Worm (Caenorhabditis elegans) whole organism, mixed stage, embryonic: ENCODE measurements around the gene dos-2.

Experiments
- M03D4.4 ChIP-seq: sonication (generic microtip); optimal IDR thresholded peaks from 2 replicates; lab custom pipeline; 2017; ENCODE audit warnings: mild to moderate bottlenecking, missing genetic modification characterization, missing compliant biosample characterization
- bed-3 ChIP-seq: fragments of 200-800 bp; sonication (Bioruptor generic); optimal IDR thresholded peaks from 3 replicates; lab custom pipeline; 2018; ENCODE audit warnings: mild to moderate bottlenecking, missing genetic modification characterization, moderate library complexity, missing compliant biosample characterization
- blmp-1 ChIP-seq: fragments of 150-350 bp; optimal IDR thresholded peaks from 2 replicates; lab custom pipeline; 2014; ENCODE audit warnings: missing biosample characterization, missing genetic modification characterization
- ceh-39 ChIP-seq: fragments of 150-350 bp; optimal IDR thresholded peaks from 2 replicates; lab custom pipeline; 2014; ENCODE audit warnings: missing biosample characterization, missing genetic modification characterization
- ceh-43 ChIP-seq: fragments of 200-800 bp; sonication (Bioruptor generic); optimal IDR thresholded peaks from 2 replicates; lab custom pipeline; 2018; ENCODE audit warnings: mild to moderate bottlenecking, missing genetic modification characterization, moderate library complexity, missing compliant biosample characterization
- ceh-83 ChIP-seq: fragments of 200-800 bp; sonication (Bioruptor generic); optimal IDR thresholded peaks from 2 replicates; lab custom pipeline; 2018; ENCODE audit warnings: mild to moderate bottlenecking, missing genetic modification characterization, missing compliant biosample characterization
- ces-1 ChIP-seq: fragments of 150-350 bp; optimal IDR thresholded peaks from 2 replicates; lab custom pipeline; 2014; ENCODE audit warnings: missing biosample characterization, missing genetic modification reagents, missing genetic modification characterization
- cnd-1 ChIP-seq: fragments of 200-800 bp; sonication (Bioruptor generic); optimal IDR thresholded peaks from 2 replicates; lab custom pipeline; 2018; ENCODE audit warnings: mild to moderate bottlenecking, missing genetic modification characterization, missing compliant biosample characterization
- drap-1 ChIP-seq: fragments of 200-800 bp; sonication (Bioruptor generic); optimal IDR thresholded peaks from 3 replicates; lab custom pipeline; 2018; ENCODE audit warnings: mild to moderate bottlenecking, missing genetic modification characterization, missing compliant biosample characterization
- elt-1 ChIP-seq: sonication (generic microtip); optimal IDR thresholded peaks from 2 replicates; lab custom pipeline; 2017; ENCODE audit warnings: missing genetic modification characterization, mild to moderate bottlenecking, missing compliant biosample characterization, antibody characterized with exemption, moderate library complexity, borderline replicate concordance; ENCODE audit not compliant: insufficient read depth
- flh-1 ChIP-seq: fragments of 200-800 bp; sonication (Bioruptor generic); optimal IDR thresholded peaks from 2 replicates; lab custom pipeline; 2018; ENCODE audit warnings: mild to moderate bottlenecking, missing genetic modification characterization, moderate library complexity, missing compliant biosample characterization
- ham-2 ChIP-seq: fragments of 200-800 bp; sonication (Bioruptor generic); optimal IDR thresholded peaks from 2 replicates; lab custom pipeline; 2018; ENCODE audit warnings: mild to moderate bottlenecking, missing genetic modification characterization, missing compliant biosample characterization
- hlh-1 ChIP-seq: fragments of 150-350 bp; optimal IDR thresholded peaks from 2 replicates; lab custom pipeline; 2014; ENCODE audit warnings: missing biosample characterization, missing genetic modification reagents, missing genetic modification characterization
- lin-13 ChIP-seq: fragments of 150-350 bp; optimal IDR thresholded peaks from 2 replicates; lab custom pipeline; 2014; ENCODE audit warnings: missing biosample characterization, missing genetic modification characterization
- mab-5 ChIP-seq: fragments of 150-350 bp; optimal IDR thresholded peaks from 2 replicates; lab custom pipeline; 2014; ENCODE audit warnings: missing biosample characterization, missing genetic modification characterization
- mep-1 ChIP-seq: fragments of 150-350 bp; optimal IDR thresholded peaks from 2 replicates; lab custom pipeline; 2017; ENCODE audit warnings: missing biosample characterization, missing genetic modification reagents, missing genetic modification characterization, inconsistent platforms
- mls-2 ChIP-seq: sonication (generic microtip); optimal IDR thresholded peaks from 2 replicates; lab custom pipeline; 2016; ENCODE audit warnings: mild to moderate bottlenecking, missing genetic modification characterization, moderate library complexity, missing compliant biosample characterization
- nhr-12 ChIP-seq: fragments of 150-350 bp; optimal IDR thresholded peaks from 2 replicates; lab custom pipeline; 2014; ENCODE audit warnings: missing biosample characterization, missing genetic modification characterization
- nhr-2 ChIP-seq: fragments of 150-350 bp; optimal IDR thresholded peaks from 2 replicates; lab custom pipeline; 2014; ENCODE audit warnings: missing biosample characterization, missing genetic modification characterization
- nhr-237 ChIP-seq: fragments of 150-350 bp; optimal IDR thresholded peaks from 2 replicates; lab custom pipeline; 2014; ENCODE audit warnings: missing biosample characterization, missing genetic modification characterization
- nhr-28 ChIP-seq: fragments of 150-350 bp; optimal IDR thresholded peaks from 2 replicates; lab custom pipeline; 2014; ENCODE audit warnings: missing biosample characterization, missing genetic modification characterization
- nhr-76 ChIP-seq: sonication (generic microtip); optimal IDR thresholded peaks from 2 replicates; lab custom pipeline; 2017; ENCODE audit warnings: missing biosample characterization, missing genetic modification characterization
- pha-4 ChIP-seq: fragments of 150-350 bp; optimal IDR thresholded peaks from 2 replicates; lab custom pipeline; 2018; ENCODE audit warnings: missing biosample characterization, missing genetic modification reagents, missing genetic modification characterization
- sem-2 ChIP-seq: fragments of 200-800 bp; sonication (Bioruptor generic); optimal IDR thresholded peaks from 2 replicates; lab custom pipeline; 2018; ENCODE audit warnings: mild to moderate bottlenecking, missing genetic modification characterization, missing compliant biosample characterization
- snpc-4 ChIP-seq: fragments of 150-350 bp; optimal IDR thresholded peaks from 2 replicates; lab custom pipeline; 2014; ENCODE audit warnings: missing biosample characterization, missing genetic modification characterization
- sptf-1 ChIP-seq: sonication (generic microtip); optimal IDR thresholded peaks from 2 replicates; lab custom pipeline; 2017; ENCODE audit warnings: mild to moderate bottlenecking, missing genetic modification characterization, moderate library complexity, missing compliant biosample characterization
- tbx-8 ChIP-seq: fragments of 200-800 bp; sonication (Bioruptor generic); optimal IDR thresholded peaks from 2 replicates; lab custom pipeline; 2018; ENCODE audit warnings: mild to moderate bottlenecking, missing genetic modification characterization, moderate library complexity, missing compliant biosample characterization
- unc-120 ChIP-seq: sonication (generic microtip); optimal IDR thresholded peaks from 2 replicates; lab custom pipeline; 2017; ENCODE audit warnings: missing genetic modification characterization, missing compliant biosample characterization; ENCODE audit not compliant: poor library complexity, severe bottlenecking
- unc-39 ChIP-seq: fragments of 150-350 bp; optimal IDR thresholded peaks from 2 replicates; lab custom pipeline; 2014; ENCODE audit warnings: missing biosample characterization, missing genetic modification characterization
- unc-62 ChIP-seq: fragments of 150-350 bp; optimal IDR thresholded peaks from 2 replicates; lab custom pipeline; 2014; ENCODE audit warnings: missing biosample characterization, missing genetic modification reagents, missing genetic modification characterization
- zip-8 ChIP-seq: fragments of 150-350 bp; optimal IDR thresholded peaks from 2 replicates; lab custom pipeline; 2014; ENCODE audit warnings: missing biosample characterization, missing genetic modification characterization
- ztf-11 ChIP-seq: fragments of 150-350 bp; optimal IDR thresholded peaks from 2 replicates; lab custom pipeline; 2014; ENCODE audit warnings: missing biosample characterization, missing genetic modification characterization

Gene dos-2

ce11 chrII:3960276-3960675 lies 15.8 kb upstream of the dos-2 start:
- TF ChIP-seq nhr-237 (tag; lab: Kevin White, UChicago) (no peak), ces-1 (GFP tag; lab: Kevin White, UChicago) (peak; percentile 78)

- TF ChIP-seq mls-2 (tag; lab: Kevin White, UChicago) (no peak), nhr-12 (no peak), ceh-39 (tag; lab: Kevin White, UChicago) (no peak), unc-120 (tag; lab: Kevin White, UChicago) (no peak), M03D4.4 (tag; lab: Kevin White, UChicago) (no peak), nhr-237 (tag; lab: Kevin White, UChicago) (no peak), ham-2 (GFP tag; lab: Kevin White, UChicago) (no peak), ces-1 (GFP tag; lab: Kevin White, UChicago) (peak; percentile 41), tbx-8 (GFP tag; lab: Kevin White, UChicago) (no peak)
Observed at ce11 chrII:3961256-3961655, 14.8 kb upstream of the dos-2 start.

ce11 chrII:3964302-3964885 lies 11.6 kb upstream of the dos-2 start:
- TF ChIP-seq nhr-237 (tag; lab: Kevin White, UChicago) (no peak), zip-8 (no peak), pha-4 (tag; lab: Kevin White, UChicago) (no peak), nhr-28 (no peak), tbx-8 (GFP tag; lab: Kevin White, UChicago) (no peak), nhr-12 (no peak), bed-3 (GFP tag; lab: Kevin White, UChicago) (no peak), unc-120 (tag; lab: Kevin White, UChicago) (no peak), cnd-1 (tag; lab: Kevin White, UChicago) (no peak)

- no peak for TF ChIP-seq ceh-83
- no peak for TF ChIP-seq ham-2 (GFP tag; lab: Kevin White, UChicago)
- TF ChIP-seq bed-3 (GFP tag; lab: Kevin White, UChicago): no peak
- no peak for TF ChIP-seq ces-1 (GFP tag; lab: Kevin White, UChicago)
- TF ChIP-seq elt-1: no peak
- TF ChIP-seq zip-8: no peak
- no peak for TF ChIP-seq sptf-1
- no peak for TF ChIP-seq nhr-12
- TF ChIP-seq mls-2 (tag; lab: Kevin White, UChicago): no peak
- no peak for TF ChIP-seq M03D4.4 (tag; lab: Kevin White, UChicago)
- no peak for TF ChIP-seq unc-39 (tag; lab: Kevin White, UChicago)
- no peak for TF ChIP-seq mep-1 (tag; lab: Kevin White, UChicago)
- no peak for TF ChIP-seq hlh-1
- TF ChIP-seq unc-120 (tag; lab: Kevin White, UChicago): no peak
- TF ChIP-seq pha-4 (tag; lab: Kevin White, UChicago): no peak
- TF ChIP-seq nhr-76 (tag; lab: Kevin White, UChicago): no peak
Observed at ce11 chrII:3965665-3966416, 10.2 kb upstream of the dos-2 start.

- TF ChIP-seq mab-5 (tag; lab: Kevin White, UChicago) (no peak), ceh-83 (no peak), nhr-2 (no peak), flh-1 (GFP tag; lab: Kevin White, UChicago) (no peak), ceh-43 (no peak), ham-2 (GFP tag; lab: Kevin White, UChicago) (no peak), zip-8 (no peak), blmp-1 (no peak), unc-62 (GFP tag; lab: Kevin White, UChicago) (no peak), lin-13 (tag; lab: Kevin White, UChicago) (no peak), nhr-28 (no peak), nhr-76 (tag; lab: Kevin White, UChicago) (no peak), snpc-4 (tag; lab: Kevin White, UChicago) (no peak), ztf-11 (tag; lab: Kevin White, UChicago) (no peak), ceh-39 (tag; lab: Kevin White, UChicago) (no peak), drap-1 (GFP tag; lab: Kevin White, UChicago) (no peak), sem-2 (GFP tag; lab: Kevin White, UChicago) (no peak), unc-120 (tag; lab: Kevin White, UChicago) (no peak), pha-4 (tag; lab: Kevin White, UChicago) (no peak)
Observed at ce11 chrII:3967061-3967460, 9.0 kb upstream of the dos-2 start.
